Fruit fly (Drosophila melanogaster): ENCODE results near the gene ppk28.

Gene ppk28

dm6 chrX:16803299-16803698, 2.6 kb upstream of the ppk28 start, which contains the start of the genes Rai1 and CG13005 (continued):
- TF ChIP-seq CG10654 (GFP tag; optimal IDR thresholded peaks at IDR 0.05) (no peak), CG8944 (GFP tag; optimal IDR thresholded peaks at IDR 0.05) (no peak), ATbp (GFP tag; optimal IDR thresholded peaks at IDR 0.05) (no peak), grn (GFP tag; optimal IDR thresholded peaks at IDR 0.05) (no peak), hth (optimal IDR thresholded peaks at IDR 0.05) (no peak), pzg (GFP tag; optimal IDR thresholded peaks at IDR 0.05) (peak; percentile 53), CG4707 (GFP tag; optimal IDR thresholded peaks at IDR 0.05) (no peak), Lim3 (GFP tag; IDR thresholded peaks at IDR 0.05) (no peak), Bdp1 (GFP tag; optimal IDR thresholded peaks at IDR 0.05) (no peak), CG30431 (GFP tag; optimal IDR thresholded peaks at IDR 0.05) (no peak), pum (GFP tag; optimal IDR thresholded peaks at IDR 0.05) (no peak), HLHmδ (GFP tag; optimal IDR thresholded peaks at IDR 0.05) (no peak), CG6175 (GFP tag; IDR thresholded peaks at IDR 0.05) (no peak), run (tag; optimal IDR thresholded peaks at IDR 0.05) (no peak), Med (GFP tag) (peak; percentile 63), CG10565 (GFP tag; optimal IDR thresholded peaks at IDR 0.05) (no peak), dmrt99B (tag; optimal IDR thresholded peaks at IDR 0.05) (no peak), Rfx (GFP tag; IDR thresholded peaks at IDR 0.05) (no peak), oc (tag; optimal IDR thresholded peaks at IDR 0.05) (no peak), gem (tag; optimal IDR thresholded peaks at IDR 0.05) (no peak), lola (GFP tag; optimal IDR thresholded peaks at IDR 0.05) (no peak), CG3281 (GFP tag; optimal IDR thresholded peaks at IDR 0.05) (no peak), CG7357 (GFP tag; IDR thresholded peaks at IDR 0.05) (peak; percentile 53; the same call in 1 of the 3 replicates), Gug (GFP tag; IDR thresholded peaks at IDR 0.05) (no peak), CG6254 (GFP tag; optimal IDR thresholded peaks at IDR 0.05) (no peak), CG4730 (GFP tag; IDR thresholded peaks at IDR 0.05) (no peak), CG17612 (GFP tag; IDR thresholded peaks at IDR 0.05) (no peak), D19B (GFP tag; optimal IDR thresholded peaks at IDR 0.05) (no peak), CG33557 (GFP tag; optimal IDR thresholded peaks at IDR 0.05) (no peak), CrebB (tag; optimal IDR thresholded peaks at IDR 0.05) (no peak), CG18262 (tag; optimal IDR thresholded peaks at IDR 0.05) (no peak), CG12744 (GFP tag; optimal IDR thresholded peaks at IDR 0.05) (no peak), eyg (GFP tag; optimal IDR thresholded peaks at IDR 0.05) (no peak), CG18476 (GFP tag; optimal IDR thresholded peaks at IDR 0.05) (no peak), vnd (GFP tag; IDR thresholded peaks at IDR 0.05; ENCODE audit: partially characterized antibody) (peak; percentile 83), salm (tag; optimal IDR thresholded peaks at IDR 0.05) (no peak), disco-r (GFP tag; optimal IDR thresholded peaks at IDR 0.05) (no peak), Optix (GFP tag; IDR thresholded peaks at IDR 0.05) (no peak), CG1233 (GFP tag; optimal IDR thresholded peaks at IDR 0.05) (no peak), CG2199 (GFP tag; IDR thresholded peaks at IDR 0.05) (no peak), slou (GFP tag; optimal IDR thresholded peaks at IDR 0.05) (no peak), ftz-f1 (GFP tag; optimal IDR thresholded peaks at IDR 0.05) (peak; percentile 95), Tbp (GFP tag; optimal IDR thresholded peaks at IDR 0.05) (no peak), CG2120 (GFP tag; optimal IDR thresholded peaks at IDR 0.05) (no peak), klu (GFP tag; IDR thresholded peaks at IDR 0.05) (no peak), croc (GFP tag; conservative IDR thresholded peaks at IDR 0.05) (no peak), Elba2 (GFP tag; optimal IDR thresholded peaks at IDR 0.05) (no peak), tx (GFP tag; optimal IDR thresholded peaks at IDR 0.05) (no peak), Meics (GFP tag; optimal IDR thresholded peaks at IDR 0.05) (no peak), gcm (GFP tag; optimal IDR thresholded peaks at IDR 0.05) (no peak), dimm (GFP tag; IDR thresholded peaks at IDR 0.05) (no peak), CG15696 (tag; optimal IDR thresholded peaks at IDR 0.05) (no peak), BEAF-32 (GFP tag; optimal IDR thresholded peaks at IDR 0.05) (peak; percentile 84)

All from whole organism, embryonic.